Fruit fly (Drosophila melanogaster): Measurements from ENCODE around the gene Sema1a.

Gene Sema1a

DNA sequence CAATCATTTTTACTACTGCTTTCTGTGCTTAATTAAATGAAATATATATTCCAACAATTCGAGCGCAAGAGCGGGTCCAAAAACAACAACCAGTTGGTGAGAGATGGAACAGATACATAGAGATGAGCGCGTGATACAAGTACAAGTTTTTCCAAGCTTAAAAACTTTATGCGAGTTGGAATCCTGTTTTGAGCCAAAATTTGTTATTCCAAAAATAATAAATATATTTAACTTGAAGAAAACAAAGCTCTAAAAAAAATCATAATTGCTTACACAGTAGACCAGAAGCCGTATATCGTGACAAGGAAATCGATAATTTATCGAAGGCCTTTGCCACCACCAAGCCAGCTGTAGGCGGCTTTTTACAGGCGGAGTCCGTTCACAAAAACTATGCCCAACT, 27.2 kb upstream of the Sema1a start, which contains the start of the genes CG13097 and PIG-U (continued):
- TF ChIP-seq Kr (GFP tag; optimal IDR thresholded peaks at IDR 0.05) = no peak
- TF ChIP-seq Hand (GFP tag; optimal IDR thresholded peaks at IDR 0.05) = peak; percentile 59
- peak; percentile 71; the same call in 1 of the 2 replicates for TF ChIP-seq CG42726 (GFP tag; IDR thresholded peaks at IDR 0.05; ENCODE audit: partially characterized antibody)
- TF ChIP-seq mam (GFP tag; optimal IDR thresholded peaks at IDR 0.05) = peak; percentile 86
- TF ChIP-seq CG30431 (GFP tag; optimal IDR thresholded peaks at IDR 0.05) = no peak
- peak; percentile 77 for TF ChIP-seq Hr3 (GFP tag; optimal IDR thresholded peaks at IDR 0.05)
- TF ChIP-seq dmrt99B (tag; optimal IDR thresholded peaks at IDR 0.05) = no peak
- TF ChIP-seq H15 (GFP tag; IDR thresholded peaks at IDR 0.05) = peak; percentile 77; the same call in 2 of the 3 replicates
- no peak for TF ChIP-seq CG15269 (tag; optimal IDR thresholded peaks at IDR 0.05)
- TF ChIP-seq CG13287 (GFP tag; IDR thresholded peaks at IDR 0.05; ENCODE audit: partially characterized antibody) = peak; percentile 98
- peak; percentile 78; the same call in 1 of the 2 replicates for TF ChIP-seq wdn (GFP tag; IDR thresholded peaks at IDR 0.05)
- peak; percentile 22 to 88 for TF ChIP-seq crp (GFP tag; optimal IDR thresholded peaks at IDR 0.05)
- no peak for TF ChIP-seq CG17612 (GFP tag; IDR thresholded peaks at IDR 0.05)
- TF ChIP-seq Trl (optimal IDR thresholded peaks at IDR 0.05) = no peak
- peak; percentile 63 for TF ChIP-seq Trl (GFP tag; optimal IDR thresholded peaks at IDR 0.05)
- peak; percentile 78 for TF ChIP-seq CG33213 (GFP tag; optimal IDR thresholded peaks at IDR 0.05)
- TF ChIP-seq Ets65A (GFP tag) = peak; percentile 95
- TF ChIP-seq dmrt11E (tag; optimal IDR thresholded peaks at IDR 0.05) = peak; percentile 74
- peak; percentile 70 for TF ChIP-seq CG8388 (GFP tag; optimal IDR thresholded peaks at IDR 0.05)
- TF ChIP-seq CG1024 (GFP tag; IDR thresholded peaks at IDR 0.05) = peak; percentile 50; the same call in 1 of the 2 replicates
- no peak for TF ChIP-seq fru (optimal IDR thresholded peaks at IDR 0.05)
- TF ChIP-seq CG10565 (GFP tag; optimal IDR thresholded peaks at IDR 0.05) = peak; percentile 71
- TF ChIP-seq ranshi (GFP tag; IDR thresholded peaks at IDR 0.05) = peak; percentile 85
- TF ChIP-seq grau (tag; optimal IDR thresholded peaks at IDR 0.05) = peak; percentile 77
- TF ChIP-seq CG5953 (GFP tag; IDR thresholded peaks at IDR 0.05) = peak; percentile 45; the same call in 1 of the 2 replicates
- TF ChIP-seq CG8290 (GFP tag; optimal IDR thresholded peaks at IDR 0.05) = peak; percentile 89
- no peak for TF ChIP-seq CG8290 (tag; optimal IDR thresholded peaks at IDR 0.05)
- TF ChIP-seq so (GFP tag; IDR thresholded peaks at IDR 0.05) = peak; percentile 71; the same call in 2 of the 3 replicates
- TF ChIP-seq Gsc (GFP tag; IDR thresholded peaks at IDR 0.05) = no peak
- TF ChIP-seq CG16779 (GFP tag; IDR thresholded peaks at IDR 0.05) = no peak
- no peak for TF ChIP-seq lab (GFP tag; optimal IDR thresholded peaks at IDR 0.05)
- TF ChIP-seq jigr1 (GFP tag; IDR thresholded peaks at IDR 0.05) = no peak
- no peak for TF ChIP-seq D (optimal IDR thresholded peaks at IDR 0.05)
- no peak for TF ChIP-seq D (GFP tag; optimal IDR thresholded peaks at IDR 0.05)
- peak; percentile 87 for TF ChIP-seq CG4424 (GFP tag; optimal IDR thresholded peaks at IDR 0.05)
- TF ChIP-seq CG12155 (GFP tag; optimal IDR thresholded peaks at IDR 0.05) = peak; percentile 86
- TF ChIP-seq YL-1 (GFP tag; optimal IDR thresholded peaks at IDR 0.05) = peak; percentile 70
- peak; percentile 85 for TF ChIP-seq B-H2 (GFP tag; optimal IDR thresholded peaks at IDR 0.05)
- no peak for TF ChIP-seq grn (GFP tag; optimal IDR thresholded peaks at IDR 0.05)
- peak; percentile 50 for TF ChIP-seq schlank (tag; optimal IDR thresholded peaks at IDR 0.05)
- peak; percentile 35 for TF ChIP-seq Deaf1 (tag; optimal IDR thresholded peaks at IDR 0.05)
- peak; percentile 81 for TF ChIP-seq CG13624 (GFP tag; optimal IDR thresholded peaks at IDR 0.05)
- peak; percentile 66 for TF ChIP-seq NFAT (GFP tag; IDR thresholded peaks at IDR 0.05)
- TF ChIP-seq dysf (GFP tag; IDR thresholded peaks at IDR 0.05) = peak; percentile 85
- peak; percentile 40; the same call in 2 of the 3 replicates for TF ChIP-seq B-H1 (GFP tag; IDR thresholded peaks at IDR 0.05)
- peak; percentile 73 for TF ChIP-seq cas (GFP tag; IDR thresholded peaks at IDR 0.05)
- TF ChIP-seq CG2712 (tag; optimal IDR thresholded peaks at IDR 0.05) = peak; percentile 90
- no peak for TF ChIP-seq pita (GFP tag; optimal IDR thresholded peaks at IDR 0.05)
- peak; percentile 88 for TF ChIP-seq Aef1 (GFP tag; IDR thresholded peaks at IDR 0.05)
- no peak for TF ChIP-seq gcm2 (GFP tag; optimal IDR thresholded peaks at IDR 0.05)
- TF ChIP-seq CG10979 (tag; optimal IDR thresholded peaks at IDR 0.05) = peak; percentile 72
- TF ChIP-seq CG31441 (GFP tag; IDR thresholded peaks at IDR 0.05) = peak; percentile 79
- TF ChIP-seq insv (GFP tag; optimal IDR thresholded peaks at IDR 0.05) = peak in 1 of 2 experiments; percentile 13

All from whole organism, embryonic.